Worm (Caenorhabditis elegans) whole organism, midembryonic: ENCODE results near the gene B0035.21.

Experiments used
- cog-1 ChIP-seq: sonication (generic microtip); optimal IDR thresholded peaks from 2 replicates; lab custom pipeline; 2016; ENCODE audit warnings: missing genetic modification characterization, missing compliant biosample characterization
- flt-1 ChIP-seq: fragments of 200-800 bp; sonication (Bioruptor generic); IDR thresholded peaks from 2 replicates; pipeline ENCODE4 v1.3.6; 2022; ENCODE audit warnings: missing genetic modification characterization, missing compliant biosample characterization
- klf-2 ChIP-seq: fragments of 200-800 bp; sonication (Bioruptor generic); conservative IDR thresholded peaks from 2 replicates; pipeline ENCODE4 v1.3.6; 2022; ENCODE audit warnings: missing genetic modification reagents, missing genetic modification characterization, missing compliant biosample characterization
- ref-1 ChIP-seq: fragments of 200-800 bp; sonication (Bioruptor generic); conservative IDR thresholded peaks from 2 replicates; pipeline ENCODE4 v1.3.6; 2022; ENCODE audit warnings: missing genetic modification reagents, missing genetic modification characterization, missing compliant biosample characterization
- ztf-23 ChIP-seq: fragments of 200-800 bp; sonication (Bioruptor generic); IDR thresholded peaks from 2 replicates; pipeline ENCODE4 v1.3.6; 2022; ENCODE audit warnings: missing genetic modification reagents, missing genetic modification characterization, missing compliant biosample characterization
- ztf-29 ChIP-seq: fragments of 200-800 bp; sonication (Bioruptor generic); IDR thresholded peaks from 2 replicates; pipeline ENCODE4 v1.3.6; 2022; ENCODE audit warnings: missing genetic modification reagents, missing genetic modification characterization, missing compliant biosample characterization

ce11 chrIV:11375713-11376112 lies 48.7 kb downstream of the B0035.21 start:
- TF ChIP-seq flt-1 (GFP tag; lab: Robert Waterston, UW) (no peak), ztf-29 (GFP tag; lab: Robert Waterston, UW) (no peak), klf-2 (no peak), ref-1 (GFP tag; lab: Robert Waterston, UW) (no peak), cog-1 (tag; lab: Kevin White, UChicago) (no peak), ztf-23 (GFP tag; lab: Robert Waterston, UW) (no peak)
